Worm (Caenorhabditis elegans) whole organism, L4/young adult: ENCODE data around the gene Y66D12A.30.

Source experiments
- W03F9.2 ChIP-seq: fragments of 150-350 bp; optimal IDR thresholded peaks from 2 replicates; lab custom pipeline; 2014; ENCODE audit warnings: missing biosample characterization, missing genetic modification characterization
- dao-5 ChIP-seq: sonication (generic microtip); optimal IDR thresholded peaks from 2 replicates; lab custom pipeline; 2016; ENCODE audit warnings: missing genotype, missing genetic modification characterization, moderate library complexity, missing compliant biosample characterization
- him-1 ChIP-seq: sonication (generic microtip); optimal IDR thresholded peaks from 2 replicates; lab custom pipeline; 2016; ENCODE audit warnings: missing genotype, missing genetic modification reagents, missing genetic modification characterization, missing compliant biosample characterization

The Y66D12A.30 gene

ce11 chrIII:11592096-11592495, 17.6 kb upstream of the Y66D12A.30 start:
- TF ChIP-seq him-1 (no peak), W03F9.2 (tag; lab: Kevin White, UChicago) (no peak), dao-5 (no peak)

ce11 chrIII:11607870-11608269, 1.8 kb upstream of the Y66D12A.30 start, which contains the start of gene Y66D12A.1:
Y66D12A.1 (plus strand) TSS chrIII:11608170.
- TF ChIP-seq W03F9.2 (tag; lab: Kevin White, UChicago): no peak
- no peak for TF ChIP-seq him-1
- TF ChIP-seq dao-5: no peak

ce11 chrIII:11611618-11612247, 2.1 kb downstream of the Y66D12A.30 start:
- TF ChIP-seq him-1 (no peak), dao-5 (no peak), W03F9.2 (tag; lab: Kevin White, UChicago) (no peak)

ce11 chrIII:11612371-11612770, 2.7 kb downstream of the Y66D12A.30 start, which contains the start of the genes Y66A7A.9 and Y66A7A.4:
Y66A7A.9 (minus strand) TSS chrIII:11612471.
Y66A7A.4 (plus strand) TSS chrIII:11612607.
- TF ChIP-seq W03F9.2 (tag; lab: Kevin White, UChicago) (no peak), dao-5 (no peak), him-1 (no peak)

ce11 chrIII:11614874-11615273, 5.2 kb downstream of the Y66D12A.30 start:
- TF ChIP-seq W03F9.2 (tag; lab: Kevin White, UChicago): no peak
- no peak for TF ChIP-seq him-1
- no peak for TF ChIP-seq dao-5

DNA sequence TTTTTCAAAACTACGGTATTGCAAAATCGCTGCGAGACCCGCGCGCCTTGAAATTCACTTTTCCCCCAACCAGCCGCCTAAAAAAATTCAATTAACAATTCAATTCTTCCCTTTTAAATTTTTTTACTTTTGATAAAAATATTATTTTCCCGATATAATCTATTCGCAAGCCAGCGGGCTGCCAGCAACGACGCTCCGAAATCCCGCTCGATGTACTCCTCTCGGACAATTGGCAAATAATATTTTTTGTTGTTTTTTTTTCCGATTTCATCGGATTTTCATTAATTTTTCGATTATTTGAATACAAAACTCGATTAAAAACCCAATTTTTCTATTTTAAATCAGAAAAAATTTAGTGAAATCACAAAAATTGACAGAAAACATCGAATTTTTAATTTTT, 6.1 kb downstream of the Y66D12A.30 start:
- no peak for TF ChIP-seq him-1
- no peak for TF ChIP-seq dao-5
- TF ChIP-seq W03F9.2 (tag; lab: Kevin White, UChicago): no peak

ce11 chrIII:11616446-11616845, 6.8 kb downstream of the Y66D12A.30 start, which contains the start of gene ceh-91:
ceh-91 (plus strand) TSS chrIII:11616746.
- TF ChIP-seq him-1 (no peak), dao-5 (no peak), W03F9.2 (tag; lab: Kevin White, UChicago) (no peak)

ce11 chrIII:11624838-11625292, 15.2 kb downstream of the Y66D12A.30 start, which contains the start of gene gly-8:
gly-8 (plus strand) TSS chrIII:11625242.
- TF ChIP-seq W03F9.2 (tag; lab: Kevin White, UChicago): no peak
- no peak for TF ChIP-seq him-1
- no peak for TF ChIP-seq dao-5

DNA sequence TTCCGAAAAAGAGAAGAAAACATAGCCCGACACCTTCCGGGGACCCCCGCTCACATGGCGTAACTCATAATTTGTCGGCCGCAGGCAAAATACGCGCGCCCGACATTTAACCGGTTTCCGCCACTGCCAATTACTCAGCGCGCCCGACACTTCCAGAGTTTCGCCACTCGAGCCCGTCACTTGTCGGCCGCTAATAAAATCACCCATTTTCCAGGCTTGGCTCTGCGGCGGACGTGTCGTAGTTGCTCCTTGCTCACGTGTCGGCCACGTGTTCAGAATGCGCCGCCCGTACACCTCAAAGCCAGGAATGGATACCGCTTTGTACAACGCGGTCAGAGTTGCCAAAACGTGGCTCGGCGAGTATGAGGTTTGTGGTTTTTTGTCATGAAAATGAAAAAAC, 18.0 kb downstream of the Y66D12A.30 start:
- no peak for TF ChIP-seq dao-5
- no peak for TF ChIP-seq him-1
- no peak for TF ChIP-seq W03F9.2 (tag; lab: Kevin White, UChicago)

DNA sequence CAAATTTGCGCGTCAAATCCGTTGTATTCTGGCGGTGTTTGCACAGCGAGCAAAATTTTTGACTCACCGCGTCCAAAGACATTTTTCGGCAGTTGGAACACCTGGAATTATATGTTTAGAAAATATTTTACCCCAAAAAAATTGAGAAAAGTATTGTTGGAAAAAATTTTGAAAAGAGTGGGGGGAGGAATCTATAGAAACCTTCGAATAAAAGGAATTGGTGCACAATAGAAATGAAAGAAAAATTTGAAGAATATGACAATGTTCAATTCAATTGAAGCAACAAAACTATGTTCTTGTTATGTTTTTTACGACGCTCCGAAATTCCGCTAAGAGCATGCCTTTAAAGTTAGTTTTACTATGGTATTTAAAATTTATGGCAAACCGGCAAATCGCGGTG, 19.7 kb downstream of the Y66D12A.30 start, which contains the start of gene Y66A7A.7:
Y66A7A.7 (minus strand) TSS at position 101 of the 400 bp plus-strand sequence.
- TF ChIP-seq him-1 (no peak), W03F9.2 (tag; lab: Kevin White, UChicago) (no peak), dao-5 (no peak)

DNA sequence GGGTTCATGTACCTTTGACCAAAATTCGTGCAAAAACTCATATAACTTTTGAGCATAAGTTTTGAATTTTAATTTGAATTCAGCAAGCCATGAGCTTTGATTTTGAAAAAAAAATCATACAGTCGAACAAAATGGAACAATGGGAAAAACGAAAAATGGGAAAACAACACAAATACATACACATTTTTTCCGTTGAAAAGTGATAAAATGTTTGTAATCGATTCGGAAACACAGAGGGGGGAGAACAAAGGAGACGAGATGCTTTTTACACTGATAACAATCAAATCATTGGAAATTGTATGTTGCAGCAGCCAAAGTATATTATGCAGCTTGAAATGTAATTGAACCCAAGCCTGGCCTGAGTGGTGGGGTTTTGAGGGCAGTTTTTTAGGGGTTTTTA, 21.4 kb downstream of the Y66D12A.30 start:
- no peak for TF ChIP-seq dao-5
- no peak for TF ChIP-seq him-1
- no peak for TF ChIP-seq W03F9.2 (tag; lab: Kevin White, UChicago)

DNA sequence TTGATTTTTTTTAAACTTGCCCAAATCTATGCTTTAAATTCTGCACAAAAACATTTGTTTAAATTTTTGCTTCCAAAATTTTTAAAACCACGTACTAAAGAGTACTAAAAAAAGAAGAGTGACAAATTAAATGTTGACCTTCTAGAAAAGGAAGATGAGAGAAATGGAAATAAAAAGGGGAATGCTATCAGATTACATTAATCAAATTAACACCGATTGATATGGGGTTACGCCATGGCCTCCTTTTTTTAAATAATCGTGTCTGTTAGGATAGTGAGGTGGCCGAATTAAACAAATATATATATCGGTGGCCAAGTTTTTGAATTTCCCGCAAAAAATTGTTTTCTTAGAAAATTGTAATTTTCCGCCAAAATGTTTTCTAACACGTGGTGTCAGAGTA, 22.7 kb downstream of the Y66D12A.30 start:
- TF ChIP-seq W03F9.2 (tag; lab: Kevin White, UChicago) (no peak), dao-5 (no peak), him-1 (no peak)

- no peak for TF ChIP-seq dao-5
- TF ChIP-seq W03F9.2 (tag; lab: Kevin White, UChicago): no peak
- no peak for TF ChIP-seq him-1
Measured at ce11 chrIII:11633444-11633843, 23.8 kb downstream of the Y66D12A.30 start.

ce11 chrIII:11635000-11635399, 25.3 kb downstream of the Y66D12A.30 start:
- TF ChIP-seq W03F9.2 (tag; lab: Kevin White, UChicago): no peak
- TF ChIP-seq dao-5: no peak
- TF ChIP-seq him-1: no peak

DNA sequence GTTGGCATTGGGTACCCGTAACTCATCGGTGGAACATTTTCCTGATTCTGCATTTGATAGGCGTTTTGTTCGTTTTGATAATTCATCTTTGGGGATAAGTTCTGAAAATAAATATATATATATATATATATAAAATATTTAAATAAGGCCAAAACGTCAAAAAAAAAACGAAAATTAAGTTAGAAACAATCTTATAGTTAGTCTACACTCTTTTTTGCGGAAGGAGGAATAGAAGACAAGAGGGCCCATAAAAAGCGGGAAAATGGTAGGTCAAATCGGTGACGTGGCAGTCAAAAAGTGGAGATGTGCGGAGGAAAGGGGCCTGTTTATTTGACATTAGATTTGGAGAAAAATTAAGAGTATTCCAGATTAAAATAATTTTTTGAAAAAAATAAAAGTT, 27.1 kb downstream of the Y66D12A.30 start, which contains the start of gene tbx-33:
tbx-33 (minus strand) TSS at position 101 of the 400 bp plus-strand sequence.
- TF ChIP-seq him-1 (no peak), dao-5 (no peak), W03F9.2 (tag; lab: Kevin White, UChicago) (no peak)
